Worm (Caenorhabditis elegans) whole organism, mixed stage, embryonic: Measurements from ENCODE around the gene srj-54.

ENCODE experiments used
- elt-3 ChIP-seq: fragments of 150-350 bp; optimal IDR thresholded peaks from 2 replicates; lab custom pipeline; 2014; ENCODE audit warnings: missing biosample characterization, missing genetic modification characterization
- sem-2 ChIP-seq: fragments of 200-800 bp; sonication (Bioruptor generic); optimal IDR thresholded peaks from 2 replicates; lab custom pipeline; 2018; ENCODE audit warnings: mild to moderate bottlenecking, missing genetic modification characterization, missing compliant biosample characterization
- sptf-1 ChIP-seq: sonication (generic microtip); optimal IDR thresholded peaks from 2 replicates; lab custom pipeline; 2017; ENCODE audit warnings: mild to moderate bottlenecking, missing genetic modification characterization, moderate library complexity, missing compliant biosample characterization
- ztf-11 ChIP-seq: fragments of 150-350 bp; optimal IDR thresholded peaks from 2 replicates; lab custom pipeline; 2014; ENCODE audit warnings: missing biosample characterization, missing genetic modification characterization

DNA sequence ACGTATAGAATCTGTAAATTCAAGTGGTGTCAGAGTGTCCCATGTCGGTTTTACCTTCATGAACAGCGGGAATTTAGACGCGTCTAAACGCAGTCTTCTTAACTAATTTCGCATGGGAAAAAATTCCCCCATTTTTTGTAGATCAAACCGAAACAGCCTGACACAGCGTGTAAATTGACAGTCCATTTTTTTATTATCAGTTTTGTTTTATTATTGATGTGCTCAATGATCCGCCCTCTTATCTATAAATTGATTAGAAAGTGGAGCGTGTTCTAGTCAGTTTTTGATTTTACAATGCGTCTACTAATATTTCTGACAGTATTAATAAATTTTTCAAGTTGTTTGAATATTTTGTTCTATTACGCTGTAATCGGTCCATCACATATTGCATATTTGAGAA, 10.6 kb downstream of the srj-54 start, which contains the start of gene ugt-53:
- TF ChIP-seq ztf-11 (tag; lab: Kevin White, UChicago) (no peak), sem-2 (GFP tag; lab: Kevin White, UChicago) (no peak), sptf-1 (tag; lab: Kevin White, UChicago) (no peak), elt-3 (tag; lab: Kevin White, UChicago) (no peak)
